Worm (Caenorhabditis elegans) whole organism, mixed stage, embryonic: Measurements from ENCODE around the gene F20B6.6.
"Not testable (repeated sequence)": the region's sequence is repeated elsewhere in the genome, so short reads cannot be mapped to it uniquely, and the experiment has no call there.

Experiments used
- M03D4.4 ChIP-seq: sonication (generic microtip); optimal IDR thresholded peaks from 2 replicates; lab custom pipeline; 2017; ENCODE audit warnings: mild to moderate bottlenecking, missing genetic modification characterization, missing compliant biosample characterization
- bed-3 ChIP-seq: fragments of 200-800 bp; sonication (Bioruptor generic); optimal IDR thresholded peaks from 3 replicates; lab custom pipeline; 2018; ENCODE audit warnings: mild to moderate bottlenecking, missing genetic modification characterization, moderate library complexity, missing compliant biosample characterization
- blmp-1 ChIP-seq: fragments of 150-350 bp; optimal IDR thresholded peaks from 2 replicates; lab custom pipeline; 2014; ENCODE audit warnings: missing biosample characterization, missing genetic modification characterization
- ces-1 ChIP-seq: fragments of 150-350 bp; optimal IDR thresholded peaks from 2 replicates; lab custom pipeline; 2014; ENCODE audit warnings: missing biosample characterization, missing genetic modification reagents, missing genetic modification characterization
- cnd-1 ChIP-seq: fragments of 200-800 bp; sonication (Bioruptor generic); optimal IDR thresholded peaks from 2 replicates; lab custom pipeline; 2018; ENCODE audit warnings: mild to moderate bottlenecking, missing genetic modification characterization, missing compliant biosample characterization
- drap-1 ChIP-seq: fragments of 200-800 bp; sonication (Bioruptor generic); optimal IDR thresholded peaks from 3 replicates; lab custom pipeline; 2018; ENCODE audit warnings: mild to moderate bottlenecking, missing genetic modification characterization, missing compliant biosample characterization
- elt-1 ChIP-seq: sonication (generic microtip); optimal IDR thresholded peaks from 2 replicates; lab custom pipeline; 2017; ENCODE audit warnings: missing genetic modification characterization, mild to moderate bottlenecking, missing compliant biosample characterization, antibody characterized with exemption, moderate library complexity, borderline replicate concordance; ENCODE audit not compliant: insufficient read depth
- elt-3 ChIP-seq: fragments of 150-350 bp; optimal IDR thresholded peaks from 2 replicates; lab custom pipeline; 2014; ENCODE audit warnings: missing biosample characterization, missing genetic modification characterization
- ham-2 ChIP-seq: fragments of 200-800 bp; sonication (Bioruptor generic); optimal IDR thresholded peaks from 2 replicates; lab custom pipeline; 2018; ENCODE audit warnings: mild to moderate bottlenecking, missing genetic modification characterization, missing compliant biosample characterization
- hlh-1 ChIP-seq: fragments of 150-350 bp; optimal IDR thresholded peaks from 2 replicates; lab custom pipeline; 2014; ENCODE audit warnings: missing biosample characterization, missing genetic modification reagents, missing genetic modification characterization
- lin-32 ChIP-seq: fragments of 200-800 bp; sonication (Bioruptor generic); optimal IDR thresholded peaks from 2 replicates; lab custom pipeline; 2018; ENCODE audit warnings: mild to moderate bottlenecking, missing genetic modification characterization, missing compliant biosample characterization
- lsy-2 ChIP-seq: fragments of 150-350 bp; optimal IDR thresholded peaks from 2 replicates; lab custom pipeline; 2014; ENCODE audit warnings: missing biosample characterization, missing genetic modification characterization
- mab-5 ChIP-seq: fragments of 150-350 bp; optimal IDR thresholded peaks from 2 replicates; lab custom pipeline; 2014; ENCODE audit warnings: missing biosample characterization, missing genetic modification characterization
- mep-1 ChIP-seq: fragments of 150-350 bp; optimal IDR thresholded peaks from 2 replicates; lab custom pipeline; 2017; ENCODE audit warnings: missing biosample characterization, missing genetic modification reagents, missing genetic modification characterization, inconsistent platforms
- mls-2 ChIP-seq: sonication (generic microtip); optimal IDR thresholded peaks from 2 replicates; lab custom pipeline; 2016; ENCODE audit warnings: mild to moderate bottlenecking, missing genetic modification characterization, moderate library complexity, missing compliant biosample characterization
- nhr-28 ChIP-seq: fragments of 150-350 bp; optimal IDR thresholded peaks from 2 replicates; lab custom pipeline; 2014; ENCODE audit warnings: missing biosample characterization, missing genetic modification characterization
- nhr-76 ChIP-seq: sonication (generic microtip); optimal IDR thresholded peaks from 2 replicates; lab custom pipeline; 2017; ENCODE audit warnings: missing biosample characterization, missing genetic modification characterization
- tbx-8 ChIP-seq: fragments of 200-800 bp; sonication (Bioruptor generic); optimal IDR thresholded peaks from 2 replicates; lab custom pipeline; 2018; ENCODE audit warnings: mild to moderate bottlenecking, missing genetic modification characterization, moderate library complexity, missing compliant biosample characterization
- unc-120 ChIP-seq: sonication (generic microtip); optimal IDR thresholded peaks from 2 replicates; lab custom pipeline; 2017; ENCODE audit warnings: missing genetic modification characterization, missing compliant biosample characterization; ENCODE audit not compliant: poor library complexity, severe bottlenecking
- unc-39 ChIP-seq: fragments of 150-350 bp; optimal IDR thresholded peaks from 2 replicates; lab custom pipeline; 2014; ENCODE audit warnings: missing biosample characterization, missing genetic modification characterization
- unc-62 ChIP-seq: fragments of 150-350 bp; optimal IDR thresholded peaks from 2 replicates; lab custom pipeline; 2014; ENCODE audit warnings: missing biosample characterization, missing genetic modification reagents, missing genetic modification characterization
- zip-8 ChIP-seq: fragments of 150-350 bp; optimal IDR thresholded peaks from 2 replicates; lab custom pipeline; 2014; ENCODE audit warnings: missing biosample characterization, missing genetic modification characterization
- ztf-11 ChIP-seq: fragments of 150-350 bp; optimal IDR thresholded peaks from 2 replicates; lab custom pipeline; 2014; ENCODE audit warnings: missing biosample characterization, missing genetic modification characterization

The F20B6.6 gene

ce11 chrX:4202114-4202513 lies at the start of gene F20B6.6:
TSS of gene F20B6.6 (minus strand) at chrX:4202214.
- not testable (repeated sequence) for TF ChIP-seq tbx-8; nhr-28 (tag; lab: Kevin White, UChicago); mls-2

- TF ChIP-seq M03D4.4 (no peak), unc-62 (GFP tag; lab: Kevin White, UChicago) (no peak), mep-1 (tag; lab: Kevin White, UChicago) (no peak), lsy-2 (tag; lab: Kevin White, UChicago) (no peak), drap-1 (GFP tag; lab: Kevin White, UChicago) (no peak), zip-8 (tag; lab: Kevin White, UChicago) (no peak), ces-1 (no peak), elt-1 (tag; lab: Kevin White, UChicago) (no peak), ham-2 (no peak), unc-120 (tag; lab: Kevin White, UChicago) (no peak), tbx-8 (no peak)
- TF ChIP-seq, all 35 proteins: peak for 0
These were observed 46.9 kb upstream of the F20B6.6 start, which contains the start of gene hlh-13 for ce11 chrX:4248949-4249348. TSS of gene hlh-13 (plus strand) at chrX:4249249.

ce11 chrX:4248417-4248816 lies 46.4 kb upstream of the F20B6.6 start:
- TF ChIP-seq elt-1 (tag; lab: Kevin White, UChicago) (no peak), elt-3 (tag; lab: Kevin White, UChicago) (no peak), drap-1 (GFP tag; lab: Kevin White, UChicago) (no peak), blmp-1 (tag; lab: Kevin White, UChicago) (no peak)

ce11 chrX:4246867-4247591 lies 45.0 kb upstream of the F20B6.6 start, which contains the start of gene F48D6.4:
TSS of gene F48D6.4 (minus strand) at chrX:4247212.
- no peak for TF ChIP-seq M03D4.4
- peak; percentile 41 for TF ChIP-seq hlh-1 (tag; lab: Kevin White, UChicago)
- TF ChIP-seq cnd-1, result no peak
- TF ChIP-seq nhr-76, result no peak
- TF ChIP-seq elt-3 (tag; lab: Kevin White, UChicago), result no peak
- TF ChIP-seq zip-8 (tag; lab: Kevin White, UChicago), result no peak
- TF ChIP-seq unc-39 (tag; lab: Kevin White, UChicago), result no peak
- no peak for TF ChIP-seq bed-3 (GFP tag; lab: Kevin White, UChicago)

ce11 chrX:4246237-4246697 lies 44.3 kb upstream of the F20B6.6 start:
- TF ChIP-seq unc-120 (tag; lab: Kevin White, UChicago) (peak; percentile 10), unc-62 (GFP tag; lab: Kevin White, UChicago) (peak; percentile 15), elt-3 (tag; lab: Kevin White, UChicago) (no peak), hlh-1 (tag; lab: Kevin White, UChicago) (peak; percentile 29)
- TF ChIP-seq, all 35 proteins: peak for 3

ce11 chrX:4245124-4245523 lies 43.1 kb upstream of the F20B6.6 start:
- no peak for TF ChIP-seq ztf-11 (tag; lab: Kevin White, UChicago)

- TF ChIP-seq lin-32 (GFP tag; lab: Kevin White, UChicago) (no peak), ces-1 (no peak)
These were observed 42.6 kb upstream of the F20B6.6 start for ce11 chrX:4244489-4245123.

ce11 chrX:4238971-4239370 lies 37.0 kb upstream of the F20B6.6 start:
- TF ChIP-seq mab-5 (no peak), ces-1 (peak; percentile 80)
